Fruit fly (Drosophila melanogaster) S2 (cell line): ENCODE results near the gene Blos4.

ENCODE experiments used
- CG8478 ChIP-seq: fragments of >200 bp; optimal IDR thresholded peaks from 2 replicates; lab custom pipeline; 2018
- CTCF ChIP-seq, 2 experiments: fragments of >200 bp; optimal IDR thresholded peaks; 2 replicates each; lab custom pipeline; 2018

dm6 chr3L:10844548-10845530 is 34.0 kb upstream of the Blos4 start:
- TF ChIP-seq CTCF (optimal IDR thresholded peaks at IDR 0.05; lab: Kevin White, UChicago) (no peak), CG8478 (no peak)
